Fruit fly (Drosophila melanogaster): ENCODE measurements around the gene cib.
A peak's percentile ranks its signal among the peaks of the same experiment; 100 is the strongest.

cib gene

dm6 chrX:4116834-4117736 lies 11.2 kb downstream of the cib start, which contains the start of the genes tyf and Tip60 (continued):
- TF ChIP-seq vfl (GFP tag; optimal IDR thresholded peaks at IDR 0.05), result peak; percentile 12
- no peak for TF ChIP-seq CG8089 (GFP tag; optimal IDR thresholded peaks at IDR 0.05)
- TF ChIP-seq Fer1 (GFP tag; optimal IDR thresholded peaks at IDR 0.05), result no peak
- TF ChIP-seq slbo (GFP tag; IDR thresholded peaks at IDR 0.05), result peak; percentile 62
- peak; percentile 34; the same call in 1 of the 4 replicates for TF ChIP-seq Gug (GFP tag; IDR thresholded peaks at IDR 0.05)
- TF ChIP-seq Eip74EF (GFP tag; optimal IDR thresholded peaks at IDR 0.05), result no peak
- peak; percentile 37; the same call in 2 of the 3 replicates for TF ChIP-seq Doc3 (GFP tag; IDR thresholded peaks at IDR 0.05; ENCODE audit: partially characterized antibody)
- no peak for TF ChIP-seq Hmr (GFP tag; optimal IDR thresholded peaks at IDR 0.05)
- TF ChIP-seq nmo (GFP tag; optimal IDR thresholded peaks at IDR 0.05), result peak; percentile 19
- no peak for TF ChIP-seq HLH3B (GFP tag; IDR thresholded peaks at IDR 0.05)
- no peak for TF ChIP-seq pita (GFP tag; optimal IDR thresholded peaks at IDR 0.05)
- TF ChIP-seq mld (GFP tag; IDR thresholded peaks at IDR 0.05; ENCODE audit: partially characterized antibody), result 0 out of 3 replicates have a peak, but pooled peaks have one; percentile 16
- TF ChIP-seq mam (GFP tag; optimal IDR thresholded peaks at IDR 0.05), result peak; percentile 36
- no peak for TF ChIP-seq Hr51 (GFP tag; optimal IDR thresholded peaks at IDR 0.05)
- TF ChIP-seq HmgD (GFP tag; optimal IDR thresholded peaks at IDR 0.05), result peak; percentile 40
- TF ChIP-seq Ets97D (GFP tag; optimal IDR thresholded peaks at IDR 0.05), result peak; percentile 25
- no peak for TF ChIP-seq CG1602 (GFP tag; optimal IDR thresholded peaks at IDR 0.05)
- TF ChIP-seq bbx (GFP tag; IDR thresholded peaks at IDR 0.05; ENCODE audit: partially characterized antibody), result peak; percentile 58; the same call in 1 of the 2 replicates
- peak; percentile 51; the same call in 3 of the 4 replicates for TF ChIP-seq Dll (GFP tag; IDR thresholded peaks at IDR 0.05; ENCODE audit: partially characterized antibody)
- no peak for TF ChIP-seq Ravus (GFP tag; IDR thresholded peaks at IDR 0.05)
- TF ChIP-seq cwo (GFP tag; optimal IDR thresholded peaks at IDR 0.05), result peak; percentile 15
- peak; percentile 38; the same call in 1 of the 3 replicates for TF ChIP-seq CG14860 (GFP tag; IDR thresholded peaks at IDR 0.05; ENCODE audit: partially characterized antibody)
- peak in 1 of 2 experiments; percentile 29 for TF ChIP-seq Hr78 (GFP tag; optimal IDR thresholded peaks at IDR 0.05)
- TF ChIP-seq CG17359 (tag; optimal IDR thresholded peaks at IDR 0.05), result peak; percentile 57
- no peak for TF ChIP-seq Adf1 (GFP tag; IDR thresholded peaks at IDR 0.05)
- peak; percentile 51 for TF ChIP-seq CG1603 (tag; optimal IDR thresholded peaks at IDR 0.05)
- no peak for TF ChIP-seq Mes4 (GFP tag; optimal IDR thresholded peaks at IDR 0.05)
- TF ChIP-seq klu (GFP tag; IDR thresholded peaks at IDR 0.05), result no peak
- TF ChIP-seq CG10267 (tag; optimal IDR thresholded peaks at IDR 0.05), result peak; percentile 88
- TF ChIP-seq ewg (GFP tag; optimal IDR thresholded peaks at IDR 0.05), result peak; percentile 29
- TF ChIP-seq sim (GFP tag; IDR thresholded peaks at IDR 0.05), result no peak
- no peak for TF ChIP-seq Hey (tag; optimal IDR thresholded peaks at IDR 0.05)
- peak; percentile 65 for TF ChIP-seq BEAF-32 (GFP tag; optimal IDR thresholded peaks at IDR 0.05)
- no peak for TF ChIP-seq CG6254 (GFP tag; optimal IDR thresholded peaks at IDR 0.05)
- peak; percentile 58; the same call in 1 of the 3 replicates for TF ChIP-seq Opbp (GFP tag; IDR thresholded peaks at IDR 0.05; ENCODE audit: partially characterized antibody)
- peak; percentile 78 for TF ChIP-seq stwl (tag; optimal IDR thresholded peaks at IDR 0.05)
- no peak for TF ChIP-seq CG18476 (GFP tag; optimal IDR thresholded peaks at IDR 0.05)
- no peak for TF ChIP-seq CG1647 (GFP tag; optimal IDR thresholded peaks at IDR 0.05)
- no peak for TF ChIP-seq CG12236 (GFP tag; optimal IDR thresholded peaks at IDR 0.05)
- peak; percentile 39 for TF ChIP-seq knrl (GFP tag; IDR thresholded peaks at IDR 0.05; ENCODE audit: partially characterized antibody)
- TF ChIP-seq E2f2 (GFP tag; IDR thresholded peaks at IDR 0.05), result peak; percentile 54
- TF ChIP-seq CG13624 (GFP tag; optimal IDR thresholded peaks at IDR 0.05), result peak; percentile 17
- TF ChIP-seq MTF-1 (GFP tag; optimal IDR thresholded peaks at IDR 0.05; ENCODE audit: borderline replicate concordance), result no peak
- peak; percentile 41 for TF ChIP-seq CG10543 (GFP tag; optimal IDR thresholded peaks at IDR 0.05)
- TF ChIP-seq usp (GFP tag; optimal IDR thresholded peaks at IDR 0.05), result no peak
- TF ChIP-seq CG12769 (tag; optimal IDR thresholded peaks at IDR 0.05), result no peak
